Fruit fly (Drosophila melanogaster): ENCODE measurements around the gene CG9915.

Gene CG9915

dm6 chrX:16275854-16276338 is 37.0 kb downstream of the CG9915 start, which contains the start of the genes kat80 and Prosalpha4 (continued):
- TF ChIP-seq disco-r (GFP tag; optimal IDR thresholded peaks at IDR 0.05), result no peak
- TF ChIP-seq Fer2 (tag; optimal IDR thresholded peaks at IDR 0.05), result no peak
- no peak for TF ChIP-seq CG17802 (tag; optimal IDR thresholded peaks at IDR 0.05)
- TF ChIP-seq odd (GFP tag; optimal IDR thresholded peaks at IDR 0.05), result no peak
- TF ChIP-seq vvl (GFP tag; IDR thresholded peaks at IDR 0.05), result peak; percentile 39; the same call in 1 of the 2 replicates
- peak; percentile 56 for TF ChIP-seq CG18599 (GFP tag; optimal IDR thresholded peaks at IDR 0.05)
- TF ChIP-seq CG12942 (GFP tag; optimal IDR thresholded peaks at IDR 0.05), result peak; percentile 7
- TF ChIP-seq CG12659 (GFP tag; optimal IDR thresholded peaks at IDR 0.05), result peak; percentile 28
- no peak for TF ChIP-seq gsb-n (tag; optimal IDR thresholded peaks at IDR 0.05)
- TF ChIP-seq mirr (GFP tag; optimal IDR thresholded peaks at IDR 0.05), result no peak
- TF ChIP-seq CG10321 (GFP tag; IDR thresholded peaks at IDR 0.05), result no peak
- no peak for TF ChIP-seq CG1832 (GFP tag; optimal IDR thresholded peaks at IDR 0.05)
- peak; percentile 71 for TF ChIP-seq Scr (GFP tag; IDR thresholded peaks at IDR 0.05; ENCODE audit: partially characterized antibody)
- peak; percentile 40 for TF ChIP-seq CG15269 (tag; optimal IDR thresholded peaks at IDR 0.05)
- no peak for TF ChIP-seq Mad (GFP tag; optimal IDR thresholded peaks at IDR 0.05)
- TF ChIP-seq CG2875 (GFP tag; optimal IDR thresholded peaks at IDR 0.05), result no peak
- peak; percentile 42 for TF ChIP-seq zen (tag; optimal IDR thresholded peaks at IDR 0.05)
- TF ChIP-seq gcm2 (GFP tag; optimal IDR thresholded peaks at IDR 0.05), result no peak
- no peak for TF ChIP-seq Myb (GFP tag; optimal IDR thresholded peaks at IDR 0.05)
- TF ChIP-seq fd3F (GFP tag; optimal IDR thresholded peaks at IDR 0.05), result no peak
- no peak for TF ChIP-seq Dip3 (GFP tag; optimal IDR thresholded peaks at IDR 0.05)
- no peak for TF ChIP-seq cg (GFP tag; optimal IDR thresholded peaks at IDR 0.05)
- TF ChIP-seq CG12071 (GFP tag; optimal IDR thresholded peaks at IDR 0.05), result no peak
- no peak for TF ChIP-seq CG11456 (GFP tag; IDR thresholded peaks at IDR 0.05)
- TF ChIP-seq bcd (GFP tag; optimal IDR thresholded peaks at IDR 0.05), result peak; percentile 30
- no peak for TF ChIP-seq ase (GFP tag; IDR thresholded peaks at IDR 0.05)
- TF ChIP-seq CG15011 (GFP tag; optimal IDR thresholded peaks at IDR 0.05), result no peak
- TF ChIP-seq CG9437 (GFP tag; optimal IDR thresholded peaks at IDR 0.05), result peak; percentile 19
- peak in 1 of 2 experiments; percentile 10 for TF ChIP-seq Hr51 (GFP tag; optimal IDR thresholded peaks at IDR 0.05)
- no peak for TF ChIP-seq kni (GFP tag; optimal IDR thresholded peaks at IDR 0.05)
- peak; percentile 32; the same call in 1 of the 3 replicates for TF ChIP-seq Aef1 (GFP tag; IDR thresholded peaks at IDR 0.05)
- TF ChIP-seq dmrt11E (tag; optimal IDR thresholded peaks at IDR 0.05), result peak; percentile 44
- TF ChIP-seq croc (GFP tag; conservative IDR thresholded peaks at IDR 0.05), result no peak
- no peak for TF ChIP-seq CG18619 (GFP tag; optimal IDR thresholded peaks at IDR 0.05)
- peak; percentile 78 for TF ChIP-seq CG30020 (tag; optimal IDR thresholded peaks at IDR 0.05)
- TF ChIP-seq CG6689 (GFP tag; IDR thresholded peaks at IDR 0.05), result no peak; the same call in 1 of the 2 replicates
- no peak for TF ChIP-seq CG11085 (GFP tag; IDR thresholded peaks at IDR 0.05)
- TF ChIP-seq Tbp (GFP tag; optimal IDR thresholded peaks at IDR 0.05), result no peak
- TF ChIP-seq CG8765 (GFP tag; IDR thresholded peaks at IDR 0.05), result no peak
- peak; percentile 75 for TF ChIP-seq BEAF-32 (GFP tag; optimal IDR thresholded peaks at IDR 0.05)
- peak; percentile 51 for TF ChIP-seq grau (tag; optimal IDR thresholded peaks at IDR 0.05)
- peak; percentile 55 for TF ChIP-seq CG2678 (tag; optimal IDR thresholded peaks at IDR 0.05)
- no peak for TF ChIP-seq insv (GFP tag; optimal IDR thresholded peaks at IDR 0.05)
- no peak for TF ChIP-seq gsb (GFP tag; IDR thresholded peaks at IDR 0.05)
- TF ChIP-seq ash1 (GFP tag; optimal IDR thresholded peaks at IDR 0.05), result no peak
- peak; percentile 77 for TF ChIP-seq amos (GFP tag; IDR thresholded peaks at IDR 0.05; ENCODE audit: partially characterized antibody)
- no peak for TF ChIP-seq her (GFP tag; optimal IDR thresholded peaks at IDR 0.05)
- TF ChIP-seq mam (GFP tag; optimal IDR thresholded peaks at IDR 0.05), result no peak
- no peak for TF ChIP-seq bab2 (GFP tag; optimal IDR thresholded peaks at IDR 0.05)
- peak; percentile 67 for TF ChIP-seq CG14710 (tag; optimal IDR thresholded peaks at IDR 0.05)

Measured in whole organism, embryonic.